Fruit fly (Drosophila melanogaster) whole organism, larva: Measurements from ENCODE around the gene CG13064.

Experiments
- noc ChIP-seq: fragments of 200-800 bp; sonication (Bioruptor generic); optimal IDR thresholded peaks from 3 replicates; lab custom pipeline; 2019; ENCODE audit warnings: missing biosample characterization, mild to moderate bottlenecking, missing genetic modification characterization, moderate library complexity

Gene CG13064

dm6 chr3L:16279987-16280454 is at the start of gene CG13064:
TSS of gene CG13064 (plus strand) at chr3L:16280404.
- no peak for TF ChIP-seq noc (tag; lab: Kevin White, UChicago)

- TF ChIP-seq noc (tag; lab: Kevin White, UChicago) = no peak
Measured at dm6 chr3L:16231857-16232256, 48.3 kb upstream of the CG13064 start, which contains the start of the genes PDCD-5 and MED10. TSS of gene PDCD-5 (minus strand) at chr3L:16232038. TSS of gene MED10 (plus strand) at chr3L:16232084.

- TF ChIP-seq noc (tag; lab: Kevin White, UChicago) = no peak
Measured at dm6 chr3L:16232924-16233323, 47.3 kb upstream of the CG13064 start, which contains the start of gene Hsc20. TSS of gene Hsc20 (plus strand) at chr3L:16233127.

dm6 chr3L:16233850-16234494 is 46.2 kb upstream of the CG13064 start:
- TF ChIP-seq noc (tag; lab: Kevin White, UChicago) = peak; percentile 10

- no peak for TF ChIP-seq noc (tag; lab: Kevin White, UChicago)
Measured at dm6 chr3L:16241296-16241695, 38.9 kb upstream of the CG13064 start.

- TF ChIP-seq noc (tag; lab: Kevin White, UChicago) = no peak
Measured at dm6 chr3L:16252255-16252654, 27.9 kb upstream of the CG13064 start, which contains the start of gene CG13055. TSS of gene CG13055 (minus strand) at chr3L:16252355.

- no peak for TF ChIP-seq noc (tag; lab: Kevin White, UChicago)
Measured at dm6 chr3L:16257118-16257627, 23.0 kb upstream of the CG13064 start, which contains the start of gene CG13054. TSS of gene CG13054 (minus strand) at chr3L:16257191.

- no peak for TF ChIP-seq noc (tag; lab: Kevin White, UChicago)
Measured at dm6 chr3L:16259552-16259951, 20.7 kb upstream of the CG13064 start, which contains the start of gene CG13053. TSS of gene CG13053 (minus strand) at chr3L:16259722.

dm6 chr3L:16261505-16261904 is 18.7 kb upstream of the CG13064 start, which contains the start of gene CG34247:
TSS of gene CG34247 (minus strand) at chr3L:16261605.
- TF ChIP-seq noc (tag; lab: Kevin White, UChicago) = no peak

- TF ChIP-seq noc (tag; lab: Kevin White, UChicago) = no peak
Measured at dm6 chr3L:16262440-16262839, 17.8 kb upstream of the CG13064 start, which contains the start of gene CG13071. TSS of gene CG13071 (plus strand) at chr3L:16262740.

- TF ChIP-seq noc (tag; lab: Kevin White, UChicago) = no peak
Measured at dm6 chr3L:16263043-16263442, 17.2 kb upstream of the CG13064 start, which contains the start of gene CG13070. TSS of gene CG13070 (plus strand) at chr3L:16263343.

dm6 chr3L:16265000-16265399 is 15.2 kb upstream of the CG13064 start, which contains the start of the genes CG13051 and CG13069:
TSS of gene CG13051 (minus strand) at chr3L:16265100.
TSS of gene CG13069 (plus strand) at chr3L:16265385.
- TF ChIP-seq noc (tag; lab: Kevin White, UChicago) = no peak

dm6 chr3L:16268106-16268733 is 12.0 kb upstream of the CG13064 start, which contains the start of gene CG4950:
TSS of gene CG4950 (minus strand) at chr3L:16268156.
- TF ChIP-seq noc (tag; lab: Kevin White, UChicago) = no peak

- no peak for TF ChIP-seq noc (tag; lab: Kevin White, UChicago)
Measured at dm6 chr3L:16269092-16269491, 11.1 kb upstream of the CG13064 start, which contains the start of gene CG13068. TSS of gene CG13068 (plus strand) at chr3L:16269392.

- no peak for TF ChIP-seq noc (tag; lab: Kevin White, UChicago)
Measured at dm6 chr3L:16270802-16271332, 9.3 kb upstream of the CG13064 start, which contains the start of the genes CG34248 and CG13067. TSS of gene CG34248 (minus strand) at chr3L:16270902. TSS of gene CG13067 (plus strand) at chr3L:16271282.
